Fruit fly (Drosophila melanogaster): ENCODE measurements around the gene Usp30.

Usp30 gene

dm6 chrX:5852677-5853076 lies 26.9 kb downstream of the Usp30 start:
- no peak for TF ChIP-seq Sp1 (GFP tag; optimal IDR thresholded peaks at IDR 0.05)
- no peak for TF ChIP-seq dmrt93B (GFP tag; optimal IDR thresholded peaks at IDR 0.05)
- no peak for TF ChIP-seq Hnf4 (GFP tag; optimal IDR thresholded peaks at IDR 0.05)
- TF ChIP-seq CG9705 (GFP tag; optimal IDR thresholded peaks at IDR 0.05): no peak
- TF ChIP-seq CrebA (GFP tag; optimal IDR thresholded peaks at IDR 0.05; ENCODE audit: borderline replicate concordance): no peak
- no peak for TF ChIP-seq jim (GFP tag; optimal IDR thresholded peaks at IDR 0.05)
- TF ChIP-seq Abd-B (GFP tag; optimal IDR thresholded peaks at IDR 0.05): no peak
- TF ChIP-seq OdsH (GFP tag; optimal IDR thresholded peaks at IDR 0.05): no peak
- no peak for TF ChIP-seq rgr (GFP tag; optimal IDR thresholded peaks at IDR 0.05)
- no peak for TF ChIP-seq Vsx2 (GFP tag; optimal IDR thresholded peaks at IDR 0.05; ENCODE audit: partially characterized antibody)
- no peak for TF ChIP-seq tai (GFP tag; optimal IDR thresholded peaks at IDR 0.05)
- TF ChIP-seq CG32264 (GFP tag; optimal IDR thresholded peaks at IDR 0.05): no peak
- TF ChIP-seq Dif (GFP tag; optimal IDR thresholded peaks at IDR 0.05; ENCODE audit: partially characterized antibody): no peak
- no peak for TF ChIP-seq ey (GFP tag; optimal IDR thresholded peaks at IDR 0.05)

dm6 chrX:5847544-5847943 lies 32.0 kb downstream of the Usp30 start:
- TF ChIP-seq Rel (GFP tag; optimal IDR thresholded peaks at IDR 0.05) (no peak), Rel (tag; optimal IDR thresholded peaks at IDR 0.05) (no peak), dmrt93B (GFP tag; optimal IDR thresholded peaks at IDR 0.05) (no peak), OdsH (GFP tag; optimal IDR thresholded peaks at IDR 0.05) (no peak), rgr (GFP tag; optimal IDR thresholded peaks at IDR 0.05) (no peak), lola (GFP tag; optimal IDR thresholded peaks at IDR 0.05) (no peak), Hr78 (GFP tag; optimal IDR thresholded peaks at IDR 0.05) (no peak)

- TF ChIP-seq Myc (optimal IDR thresholded peaks at IDR 0.05) (no peak), HLH106 (tag; optimal IDR thresholded peaks at IDR 0.05) (no peak), CrebA (GFP tag; optimal IDR thresholded peaks at IDR 0.05; ENCODE audit: borderline replicate concordance) (no peak), N (GFP tag; optimal IDR thresholded peaks at IDR 0.05) (no peak), Vsx2 (GFP tag; optimal IDR thresholded peaks at IDR 0.05; ENCODE audit: partially characterized antibody) (no peak), usp (GFP tag; optimal IDR thresholded peaks at IDR 0.05) (no peak), Hr83 (GFP tag; optimal IDR thresholded peaks at IDR 0.05; ENCODE audit: poor library complexity, severe bottlenecking) (no peak), Dif (GFP tag; optimal IDR thresholded peaks at IDR 0.05; ENCODE audit: partially characterized antibody) (no peak), GATAd (GFP tag; optimal IDR thresholded peaks at IDR 0.05) (no peak), h (GFP tag; optimal IDR thresholded peaks at IDR 0.05) (no peak), OdsH (GFP tag; optimal IDR thresholded peaks at IDR 0.05) (no peak), ey (GFP tag; optimal IDR thresholded peaks at IDR 0.05) (no peak), jim (GFP tag; optimal IDR thresholded peaks at IDR 0.05) (no peak), Hr78 (GFP tag; optimal IDR thresholded peaks at IDR 0.05) (no peak), dmrt93B (GFP tag; optimal IDR thresholded peaks at IDR 0.05) (no peak), pan (optimal IDR thresholded peaks at IDR 0.05) (no peak), sage (GFP tag; optimal IDR thresholded peaks at IDR 0.05) (no peak), lola (GFP tag; optimal IDR thresholded peaks at IDR 0.05) (no peak), Jra (GFP tag; optimal IDR thresholded peaks at IDR 0.05) (no peak)
Measured at dm6 chrX:5844980-5845379, 34.6 kb downstream of the Usp30 start, which contains the start of gene CG12729. Gene CG12729, plus strand, starts transcription at chrX:5845280.

DNA sequence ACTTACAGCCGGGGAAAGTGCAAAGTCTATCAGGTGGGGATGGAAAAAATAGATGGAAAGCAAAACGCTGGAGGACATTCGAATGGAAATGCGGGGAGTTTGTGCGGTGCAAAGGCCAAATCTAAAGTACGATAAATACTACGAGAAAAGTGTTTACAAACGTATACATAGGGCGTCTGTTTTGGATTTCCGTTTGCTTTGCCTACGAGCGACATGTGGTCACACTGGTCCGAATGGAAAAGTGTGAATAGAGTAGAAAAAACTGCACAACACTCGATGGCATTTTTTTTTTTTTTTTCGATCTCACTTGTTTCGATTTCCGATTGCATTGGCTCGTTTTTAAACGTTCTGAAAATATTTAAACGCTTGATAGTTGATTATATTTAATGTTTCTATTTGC lies 39.9 kb downstream of the Usp30 start:
- TF ChIP-seq fru (GFP tag; optimal IDR thresholded peaks at IDR 0.05): no peak
- TF ChIP-seq foxo (GFP tag; optimal IDR thresholded peaks at IDR 0.05): no peak
- no peak for TF ChIP-seq Sp1 (GFP tag; optimal IDR thresholded peaks at IDR 0.05)
- TF ChIP-seq woc (GFP tag; optimal IDR thresholded peaks at IDR 0.05): no peak
- TF ChIP-seq h (GFP tag; optimal IDR thresholded peaks at IDR 0.05): no peak
- TF ChIP-seq brk (GFP tag; optimal IDR thresholded peaks at IDR 0.05): no peak
- TF ChIP-seq usp (GFP tag; optimal IDR thresholded peaks at IDR 0.05): no peak
- TF ChIP-seq Hr78 (GFP tag; optimal IDR thresholded peaks at IDR 0.05): no peak
- TF ChIP-seq sage (GFP tag; optimal IDR thresholded peaks at IDR 0.05): no peak
- no peak for TF ChIP-seq rgr (GFP tag; optimal IDR thresholded peaks at IDR 0.05)
